Worm (Caenorhabditis elegans) whole organism, L3 larva: Measurements from ENCODE around the gene nrf-5.

ENCODE experiments used
- R02D3.7 ChIP-seq: fragments of 150-350 bp; optimal IDR thresholded peaks from 2 replicates; lab custom pipeline; 2014; ENCODE audit warnings: missing biosample characterization, missing genetic modification characterization
- ZK546.5 ChIP-seq: sonication (generic microtip); optimal IDR thresholded peaks from 2 replicates; lab custom pipeline; 2017; ENCODE audit warnings: missing biosample characterization, missing genetic modification characterization
- aly-2 ChIP-seq: fragments of 150-350 bp; optimal IDR thresholded peaks from 2 replicates; lab custom pipeline; 2014; ENCODE audit warnings: missing biosample characterization, missing genetic modification characterization
- ama-1 ChIP-seq: fragments of 150-350 bp; optimal IDR thresholded peaks from 2 replicates; lab custom pipeline; 2018
- ceh-16 ChIP-seq: sonication (generic microtip); optimal IDR thresholded peaks from 2 replicates; lab custom pipeline; 2017; ENCODE audit warnings: missing biosample characterization, missing genetic modification characterization
- ceh-28 ChIP-seq: fragments of 150-350 bp; optimal IDR thresholded peaks from 2 replicates; lab custom pipeline; 2014; ENCODE audit warnings: missing biosample characterization, missing genetic modification reagents, missing genetic modification characterization
- ceh-82 ChIP-seq: fragments of 150-350 bp; optimal IDR thresholded peaks from 2 replicates; lab custom pipeline; 2014; ENCODE audit warnings: missing biosample characterization, missing genetic modification characterization
- ceh-9 ChIP-seq: sonication (generic microtip); optimal IDR thresholded peaks from 2 replicates; lab custom pipeline; 2018; ENCODE audit warnings: missing biosample characterization, missing genetic modification characterization
- egl-27 ChIP-seq: sonication (generic microtip); optimal IDR thresholded peaks from 4 replicates; lab custom pipeline; 2017; ENCODE audit warnings: missing biosample characterization, missing genetic modification reagents, missing genetic modification characterization
- egl-5 ChIP-seq: fragments of 150-350 bp; optimal IDR thresholded peaks from 2 replicates; lab custom pipeline; 2017; ENCODE audit warnings: missing biosample characterization, missing genetic modification reagents, missing genetic modification characterization, inconsistent platforms
- elt-1 ChIP-seq: fragments of 150-350 bp; optimal IDR thresholded peaks from 2 replicates; lab custom pipeline; 2014; ENCODE audit warnings: missing biosample characterization, missing genetic modification characterization
- elt-2 ChIP-seq: sonication (generic microtip); optimal IDR thresholded peaks from 2 replicates; lab custom pipeline; 2016; ENCODE audit warnings: missing genetic modification reagents, mild to moderate bottlenecking, missing genetic modification characterization, missing compliant biosample characterization
- eor-1 ChIP-seq, 2 experiments: fragments of 150-350 bp; optimal IDR thresholded peaks; 2 replicates each; lab custom pipeline; 2014 to 2018; ENCODE audit warnings: missing biosample characterization in 2 of 2, missing genetic modification characterization in 2 of 2
- fkh-10 ChIP-seq: sonication (generic microtip); optimal IDR thresholded peaks from 2 replicates; lab custom pipeline; 2017; ENCODE audit warnings: missing biosample characterization, missing genetic modification reagents, missing genetic modification characterization
- fkh-2 ChIP-seq: fragments of 150-350 bp; optimal IDR thresholded peaks from 2 replicates; lab custom pipeline; 2014; ENCODE audit warnings: missing biosample characterization, missing genetic modification reagents, missing genetic modification characterization
- fos-1 ChIP-seq: fragments of 150-350 bp; optimal IDR thresholded peaks from 2 replicates; lab custom pipeline; 2014; ENCODE audit warnings: missing biosample characterization, missing genetic modification characterization
- hmg-11 ChIP-seq: sonication (generic microtip); optimal IDR thresholded peaks from 2 replicates; lab custom pipeline; 2016; ENCODE audit warnings: missing genetic modification characterization, missing compliant biosample characterization
- jun-1 ChIP-seq: fragments of 150-350 bp; optimal IDR thresholded peaks from 2 replicates; lab custom pipeline; 2014; ENCODE audit warnings: missing biosample characterization, missing genetic modification reagents, missing genetic modification characterization
- lin-15B ChIP-seq: fragments of 150-350 bp; optimal IDR thresholded peaks from 2 replicates; lab custom pipeline; 2014; ENCODE audit warnings: missing biosample characterization, missing genetic modification characterization
- lsy-12 ChIP-seq: sonication (generic microtip); optimal IDR thresholded peaks from 2 replicates; lab custom pipeline; 2016; ENCODE audit warnings: mild to moderate bottlenecking, missing genetic modification characterization, missing compliant biosample characterization
- mdl-1 ChIP-seq: fragments of 150-350 bp; optimal IDR thresholded peaks from 2 replicates; lab custom pipeline; 2014; ENCODE audit warnings: missing biosample characterization, missing genetic modification characterization
- mml-1 ChIP-seq: fragments of 150-350 bp; sonication (generic microtip); optimal IDR thresholded peaks from 3 replicates; lab custom pipeline; 2014; ENCODE audit warnings: missing biosample characterization, missing genetic modification characterization
- nfya-1 ChIP-seq: sonication (generic microtip); optimal IDR thresholded peaks from 2 replicates; lab custom pipeline; 2017; ENCODE audit warnings: missing genetic modification characterization, mild to moderate bottlenecking, missing compliant biosample characterization, antibody characterized with exemption, moderate library complexity; ENCODE audit not compliant: insufficient read depth
- nhr-12 ChIP-seq: fragments of 150-350 bp; optimal IDR thresholded peaks from 2 replicates; lab custom pipeline; 2014; ENCODE audit warnings: missing biosample characterization, missing genetic modification characterization
- nhr-23 ChIP-seq: fragments of 150-350 bp; optimal IDR thresholded peaks from 2 replicates; lab custom pipeline; 2014; ENCODE audit warnings: missing biosample characterization, missing genetic modification reagents, missing genetic modification characterization
- nhr-237 ChIP-seq: fragments of 150-350 bp; optimal IDR thresholded peaks from 2 replicates; lab custom pipeline; 2014; ENCODE audit warnings: missing biosample characterization, missing genetic modification characterization
- nhr-25 ChIP-seq: sonication (generic microtip); optimal IDR thresholded peaks from 2 replicates; lab custom pipeline; 2017; ENCODE audit warnings: missing biosample characterization, missing genetic modification characterization
- nhr-28 ChIP-seq: fragments of 150-350 bp; optimal IDR thresholded peaks from 2 replicates; lab custom pipeline; 2014; ENCODE audit warnings: missing biosample characterization, missing genetic modification characterization
- nhr-43 ChIP-seq: sonication (generic microtip); optimal IDR thresholded peaks from 2 replicates; lab custom pipeline; 2016; ENCODE audit warnings: mild to moderate bottlenecking, missing genetic modification characterization, missing compliant biosample characterization; ENCODE audit not compliant: poor library complexity, severe bottlenecking
- nhr-67 ChIP-seq: fragments of 150-350 bp; optimal IDR thresholded peaks from 2 replicates; lab custom pipeline; 2014; ENCODE audit warnings: missing biosample characterization, missing genetic modification characterization
- nhr-76 ChIP-seq: fragments of 150-350 bp; sonication (generic microtip); optimal IDR thresholded peaks from 5 replicates; lab custom pipeline; 2014; ENCODE audit warnings: missing biosample characterization, missing genetic modification characterization
- nhr-77 ChIP-seq: fragments of 150-350 bp; optimal IDR thresholded peaks from 2 replicates; lab custom pipeline; 2014; ENCODE audit warnings: missing biosample characterization, missing genetic modification characterization
- pha-4 ChIP-seq: fragments of 150-350 bp; optimal IDR thresholded peaks from 2 replicates; lab custom pipeline; 2014; ENCODE audit warnings: missing biosample characterization, missing genetic modification reagents, missing genetic modification characterization
- sea-2 ChIP-seq: fragments of 150-350 bp; sonication (generic microtip); optimal IDR thresholded peaks from 4 replicates; lab custom pipeline; 2014; ENCODE audit warnings: missing biosample characterization, missing genetic modification reagents, missing genetic modification characterization
- snpc-4 ChIP-seq: fragments of 150-350 bp; optimal IDR thresholded peaks from 2 replicates; lab custom pipeline; 2014; ENCODE audit warnings: missing biosample characterization, missing genetic modification characterization
- tbx-2 ChIP-seq: sonication (generic microtip); optimal IDR thresholded peaks from 2 replicates; lab custom pipeline; 2016; ENCODE audit warnings: mild to moderate bottlenecking, missing genetic modification characterization, missing compliant biosample characterization
- unc-39 ChIP-seq: sonication (generic microtip); optimal IDR thresholded peaks from 4 replicates; lab custom pipeline; 2017; ENCODE audit warnings: missing biosample characterization, missing genetic modification characterization
- unc-62 ChIP-seq: fragments of 150-350 bp; sonication (generic microtip); optimal IDR thresholded peaks from 4 replicates; lab custom pipeline; 2014; ENCODE audit warnings: missing biosample characterization, missing genetic modification reagents, missing genetic modification characterization
- zag-1 ChIP-seq: fragments of 150-350 bp; optimal IDR thresholded peaks from 2 replicates; lab custom pipeline; 2014; ENCODE audit warnings: missing biosample characterization, missing genetic modification characterization
- ztf-11 ChIP-seq: fragments of 150-350 bp; optimal IDR thresholded peaks from 2 replicates; lab custom pipeline; 2014; ENCODE audit warnings: missing biosample characterization, missing genetic modification characterization
- ztf-4 ChIP-seq: fragments of 150-350 bp; optimal IDR thresholded peaks from 2 replicates; lab custom pipeline; 2014; ENCODE audit warnings: missing biosample characterization, missing genetic modification characterization

The nrf-5 gene

DNA sequence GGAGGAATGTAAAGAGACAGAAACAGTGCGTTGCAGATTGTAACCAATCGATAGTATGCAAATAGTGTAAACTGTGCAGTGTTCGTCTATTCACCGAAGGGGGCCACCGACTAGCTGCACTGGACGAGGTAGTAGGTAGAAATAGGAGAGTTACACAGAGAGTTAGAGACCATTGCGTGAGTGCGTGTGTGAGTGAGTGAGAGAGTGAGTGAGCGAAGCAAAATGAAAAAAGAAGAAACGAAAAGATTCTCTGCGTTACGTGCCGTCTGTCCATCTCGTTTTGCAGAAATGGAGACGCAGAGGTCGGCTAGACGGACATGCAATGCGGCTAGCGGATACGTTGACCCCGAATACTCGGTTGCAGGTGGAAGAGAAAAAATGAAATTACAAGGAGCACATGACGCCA, 19.6 kb upstream of the nrf-5 start (continued):
- no peak for TF ChIP-seq nhr-237 (tag; lab: Kevin White, UChicago)
- TF ChIP-seq nhr-77: no peak
- TF ChIP-seq ceh-28: peak; percentile 65
- TF ChIP-seq R02D3.7 (tag; lab: Kevin White, UChicago): peak; percentile 31
- TF ChIP-seq tbx-2 (tag; lab: Kevin White, UChicago): no peak
- TF ChIP-seq nhr-76 (tag; lab: Kevin White, UChicago): no peak
- TF ChIP-seq elt-2: peak; percentile 65
- TF ChIP-seq, all 47 proteins: peak for 13

DNA sequence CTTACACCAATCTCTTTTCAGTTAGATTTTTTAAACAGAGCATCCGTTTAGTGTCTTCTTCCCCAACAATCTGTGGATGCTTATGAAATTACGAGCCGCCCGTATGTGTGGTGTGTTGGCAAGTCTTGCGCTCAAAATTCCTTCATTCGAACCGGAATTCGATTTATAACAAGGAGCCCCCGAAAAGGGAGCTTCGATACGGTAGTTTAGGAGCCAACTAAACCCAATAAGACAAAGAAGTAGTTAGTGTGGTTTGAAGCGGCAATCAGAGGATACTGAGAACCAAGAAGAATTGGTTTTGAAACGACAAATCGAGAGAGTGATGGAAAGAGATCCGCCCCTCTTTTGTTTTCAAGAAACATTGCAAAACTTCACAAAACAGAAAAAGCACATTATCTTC, 15.7 kb upstream of the nrf-5 start:
- TF ChIP-seq sea-2 (GFP tag; lab: Kevin White, UChicago) (no peak), egl-27 (tag; lab: Kevin White, UChicago) (no peak), fkh-2 (tag; lab: Kevin White, UChicago) (no peak), elt-2 (no peak), ZK546.5 (tag; lab: Kevin White, UChicago) (no peak), ztf-11 (tag; lab: Kevin White, UChicago) (no peak), nhr-67 (no peak), eor-1 (tag; optimal IDR thresholded peaks at IDR 0.05; lab: Kevin White, UChicago) (no peak), nhr-237 (tag; lab: Kevin White, UChicago) (no peak), nhr-12 (no peak), nhr-43 (no peak)

DNA sequence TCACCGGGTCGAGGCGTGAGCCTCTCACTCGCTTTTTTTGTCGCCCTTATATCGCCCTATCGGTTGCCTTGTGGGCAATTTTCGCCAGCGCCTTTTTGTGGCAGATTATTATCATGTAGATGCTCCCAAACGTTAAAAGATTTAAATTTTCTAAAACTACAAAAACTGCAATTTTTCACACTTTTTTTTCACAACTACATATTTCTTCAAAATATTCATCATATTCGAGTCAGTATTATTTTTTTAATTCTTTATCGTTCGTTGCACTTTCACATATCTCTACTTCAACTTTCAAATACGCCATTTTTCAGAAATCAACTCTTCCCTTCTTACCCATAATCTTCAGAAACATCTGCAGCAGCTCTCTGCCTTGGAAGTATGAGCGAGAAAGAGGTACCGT, 15.1 kb upstream of the nrf-5 start, which contains the start of gene ceh-24:
ceh-24 (plus strand) TSS at position 301 of the 400 bp plus-strand sequence.
- TF ChIP-seq nhr-23: no peak
- TF ChIP-seq jun-1: no peak
- no peak for TF ChIP-seq hmg-11 (tag; lab: Kevin White, UChicago)
- TF ChIP-seq nhr-12: no peak
- TF ChIP-seq pha-4: no peak
- no peak for TF ChIP-seq ceh-28
- TF ChIP-seq nhr-237 (tag; lab: Kevin White, UChicago): no peak
- no peak for TF ChIP-seq nhr-25
- TF ChIP-seq fos-1 (tag; lab: Kevin White, UChicago): no peak
- no peak for TF ChIP-seq unc-62 (GFP tag; lab: Kevin White, UChicago)
- TF ChIP-seq unc-39 (tag; lab: Kevin White, UChicago): no peak
- no peak for TF ChIP-seq ama-1
- no peak for TF ChIP-seq aly-2
- no peak for TF ChIP-seq lin-15B (tag; lab: Kevin White, UChicago)
- no peak for TF ChIP-seq ceh-82
- TF ChIP-seq zag-1: no peak
- TF ChIP-seq elt-1: no peak
- no peak for TF ChIP-seq nhr-77

DNA sequence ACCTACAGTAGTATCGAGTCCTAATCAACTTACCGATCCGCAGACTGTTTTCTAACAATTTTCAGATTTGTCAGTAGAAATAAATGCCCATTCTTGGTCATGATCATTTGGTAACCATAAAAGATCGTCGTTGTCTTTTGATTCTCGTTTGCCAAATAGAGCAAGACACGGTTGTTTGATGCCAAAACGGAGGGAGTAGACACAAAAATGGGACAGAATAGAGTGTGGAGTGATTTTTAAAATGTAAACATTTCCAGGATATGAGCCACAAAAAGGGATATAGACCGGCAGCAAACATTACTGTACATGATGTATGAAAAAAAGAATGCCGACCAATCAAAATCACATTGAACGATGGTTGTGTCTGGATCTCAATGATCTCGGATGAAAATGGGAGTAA, 11.2 kb upstream of the nrf-5 start, which contains the start of gene F55B12.2:
F55B12.2 (minus strand) TSS at position 101 of the 400 bp plus-strand sequence.
- TF ChIP-seq eor-1 (tag; optimal IDR thresholded peaks at IDR 0.05; lab: Kevin White, UChicago): no peak
- TF ChIP-seq mdl-1 (tag; lab: Kevin White, UChicago): no peak
- TF ChIP-seq nhr-67: no peak
- TF ChIP-seq sea-2 (GFP tag; lab: Kevin White, UChicago): no peak
- TF ChIP-seq nhr-76 (tag; lab: Kevin White, UChicago): no peak
- no peak for TF ChIP-seq nhr-12
- TF ChIP-seq elt-1: no peak
- TF ChIP-seq ceh-9 (tag; lab: Kevin White, UChicago): no peak
- no peak for TF ChIP-seq pha-4
- no peak for TF ChIP-seq jun-1
- TF ChIP-seq ama-1: no peak
- no peak for TF ChIP-seq nhr-77
- TF ChIP-seq nhr-28 (tag; lab: Kevin White, UChicago): no peak
- no peak for TF ChIP-seq nhr-25
- TF ChIP-seq ceh-16: no peak

DNA sequence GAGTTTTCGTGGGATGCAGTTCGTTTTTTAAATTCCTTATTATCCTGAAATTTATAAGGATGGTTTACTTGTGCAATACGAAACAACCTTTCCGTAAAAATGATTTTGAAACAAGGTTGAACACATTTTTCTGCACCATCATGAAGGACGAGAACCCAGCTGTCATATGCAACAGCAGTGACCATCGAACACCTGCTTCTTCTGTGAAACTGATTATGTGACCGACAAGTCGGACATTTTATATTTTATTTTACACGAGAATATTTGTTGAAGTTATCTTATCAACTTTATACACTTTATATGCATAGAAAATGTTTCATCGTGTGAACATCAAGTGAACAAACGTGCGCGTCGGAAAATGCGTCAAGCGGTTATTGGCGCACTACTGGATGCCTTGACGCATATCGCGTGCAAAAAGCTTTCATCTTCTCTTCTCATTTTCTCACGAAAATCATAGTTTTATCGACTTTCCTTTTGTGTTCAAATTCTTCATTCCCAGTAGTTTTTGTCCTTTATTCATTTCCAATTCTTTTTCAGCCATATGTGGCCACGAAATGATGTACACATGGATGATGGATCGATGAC, 9.2 kb upstream of the nrf-5 start, which contains the start of gene sel-10:
sel-10 (plus strand) TSS at position 538 of the 585 bp plus-strand sequence.
- TF ChIP-seq ceh-28: no peak
- no peak for TF ChIP-seq nhr-237 (tag; lab: Kevin White, UChicago)
- TF ChIP-seq ztf-11 (tag; lab: Kevin White, UChicago): no peak
- TF ChIP-seq elt-1: no peak
- no peak for TF ChIP-seq nhr-28 (tag; lab: Kevin White, UChicago)
- no peak for TF ChIP-seq nhr-67
- TF ChIP-seq sea-2 (GFP tag; lab: Kevin White, UChicago): no peak
- peak; percentile 76 for TF ChIP-seq nfya-1 (tag; lab: Kevin White, UChicago)
- peak; percentile 75 for TF ChIP-seq lin-15B (tag; lab: Kevin White, UChicago)
- no peak for TF ChIP-seq unc-39 (tag; lab: Kevin White, UChicago)
- TF ChIP-seq mml-1: no peak
- peak; percentile 83 for TF ChIP-seq snpc-4 (tag; lab: Kevin White, UChicago)
- TF ChIP-seq fkh-10 (GFP tag; lab: Kevin White, UChicago): peak; percentile 23
- no peak for TF ChIP-seq ceh-9 (tag; lab: Kevin White, UChicago)
- no peak for TF ChIP-seq ztf-4 (tag; lab: Kevin White, UChicago)
- TF ChIP-seq ceh-16: no peak
- no peak for TF ChIP-seq tbx-2 (tag; lab: Kevin White, UChicago)
- no peak for TF ChIP-seq egl-5 (tag; lab: Kevin White, UChicago)
- TF ChIP-seq ZK546.5 (tag; lab: Kevin White, UChicago): no peak
- TF ChIP-seq elt-2: peak; percentile 57
- TF ChIP-seq egl-27 (tag; lab: Kevin White, UChicago): no peak
- peak; percentile 66 for TF ChIP-seq hmg-11 (tag; lab: Kevin White, UChicago)
- TF ChIP-seq ama-1: no peak
- peak; percentile 62 for TF ChIP-seq pha-4
- TF ChIP-seq fos-1 (tag; lab: Kevin White, UChicago): no peak
- TF ChIP-seq lsy-12 (tag; lab: Kevin White, UChicago): no peak
- no peak for TF ChIP-seq eor-1 (tag; optimal IDR thresholded peaks at IDR 0.05; lab: Kevin White, UChicago)
- peak; percentile 84 for TF ChIP-seq nhr-23
- peak; percentile 47 for TF ChIP-seq R02D3.7 (tag; lab: Kevin White, UChicago)
- TF ChIP-seq nhr-25: peak; percentile 74
- TF ChIP-seq mdl-1 (tag; lab: Kevin White, UChicago): no peak
- TF ChIP-seq zag-1: no peak
- TF ChIP-seq nhr-76 (tag; lab: Kevin White, UChicago): no peak
